Worm (Caenorhabditis elegans) whole organism, L1 larva: ENCODE measurements around the gene T23B12.11.

Source experiments
- ama-1 ChIP-seq: fragments of 150-350 bp; optimal IDR thresholded peaks from 2 replicates; lab custom pipeline; 2014
- elt-3 ChIP-seq, 6 experiments: fragments of 150-350 bp in 1 of 6; sonication (generic microtip); optimal IDR thresholded peaks; 2 replicates each; lab custom pipeline; 2017 to 2018; ENCODE audit warnings: missing biosample characterization in 6 of 6, missing genetic modification characterization in 6 of 6, inconsistent platforms in 1 of 6
- fkh-8 ChIP-seq: sonication (generic microtip); optimal IDR thresholded peaks from 2 replicates; lab custom pipeline; 2016; ENCODE audit warnings: mild to moderate bottlenecking, missing genetic modification characterization, missing compliant biosample characterization
- lin-39 ChIP-seq: fragments of 150-350 bp; optimal IDR thresholded peaks from 2 replicates; lab custom pipeline; 2014; ENCODE audit warnings: missing biosample characterization, missing genetic modification reagents, missing genetic modification characterization
- nhr-90 ChIP-seq: sonication (generic microtip); optimal IDR thresholded peaks from 2 replicates; lab custom pipeline; 2016; ENCODE audit warnings: mild to moderate bottlenecking, missing genetic modification characterization, missing compliant biosample characterization; ENCODE audit not compliant: poor library complexity
- skn-1 ChIP-seq: fragments of 150-350 bp; optimal IDR thresholded peaks from 2 replicates; lab custom pipeline; 2014; ENCODE audit warnings: missing biosample characterization, missing genetic modification characterization
- snpc-4 ChIP-seq: fragments of 150-350 bp; optimal IDR thresholded peaks from 2 replicates; lab custom pipeline; 2014; ENCODE audit warnings: missing biosample characterization, missing genetic modification characterization
- unc-130 ChIP-seq: fragments of 150-350 bp; optimal IDR thresholded peaks from 2 replicates; lab custom pipeline; 2017; ENCODE audit warnings: missing biosample characterization, missing genetic modification characterization, inconsistent platforms

DNA sequence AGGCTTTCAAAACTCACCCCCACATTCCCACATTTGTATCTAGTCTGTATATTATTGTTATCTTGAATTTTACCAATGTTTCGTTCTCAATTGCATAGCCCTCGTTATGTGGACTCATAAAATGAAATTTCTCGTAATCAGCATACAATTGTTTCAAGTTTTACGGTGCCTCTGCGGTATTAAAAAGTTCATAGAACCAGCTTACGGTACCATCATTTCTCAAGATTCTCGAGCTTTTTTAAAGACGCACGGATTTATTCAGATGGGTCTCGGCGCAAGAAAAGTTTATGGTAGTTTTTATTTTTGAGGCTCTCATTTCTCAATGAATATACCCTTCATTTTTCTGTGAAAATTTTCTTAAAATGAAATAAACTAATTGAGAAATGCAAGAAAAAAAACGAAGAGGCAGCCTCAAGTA is 40.1 kb upstream of the T23B12.11 start:
- no peak for TF ChIP-seq unc-130 (tag; lab: Kevin White, UChicago)
- no peak for TF ChIP-seq ama-1 (lab: Kevin White, UChicago)
- no peak for TF ChIP-seq lin-39 (tag; lab: Kevin White, UChicago)
- TF ChIP-seq elt-3 (tag; optimal IDR thresholded peaks at IDR 0.05; lab: Kevin White, UChicago) = no peak
- no peak for TF ChIP-seq fkh-8 (tag; lab: Kevin White, UChicago)
- no peak for TF ChIP-seq snpc-4 (tag; lab: Kevin White, UChicago)
- no peak for TF ChIP-seq nhr-90 (tag; lab: Kevin White, UChicago)
- TF ChIP-seq skn-1 = no peak
